Fruit fly (Drosophila melanogaster): ENCODE measurements around the gene CG7366.

DNA sequence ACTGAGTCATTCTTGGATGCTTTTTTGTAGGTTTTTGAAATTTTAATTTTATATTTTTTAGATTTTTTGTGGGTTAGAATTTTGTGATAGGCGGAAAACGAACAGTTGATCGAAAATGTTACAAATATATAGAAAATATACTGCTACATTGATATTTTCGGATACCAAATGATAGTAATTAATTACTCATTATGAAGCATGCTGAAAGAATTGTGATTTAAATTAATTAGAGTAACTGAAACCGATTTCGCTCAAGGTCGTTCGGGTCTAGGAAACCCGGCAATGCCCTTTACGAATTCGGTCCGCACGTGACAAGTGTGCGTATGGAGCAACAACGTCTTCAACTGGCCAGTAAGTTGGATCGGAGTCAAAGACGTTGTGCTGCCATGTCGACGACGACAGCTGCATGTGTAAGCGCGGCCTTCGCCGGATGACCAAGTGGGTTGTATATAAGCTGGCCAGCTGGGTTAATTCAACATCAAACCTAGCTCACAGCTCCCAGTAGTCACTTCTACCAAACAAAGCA is at the start of gene CG7366, which contains the start of gene CG13679:
- TF ChIP-seq gl (tag; optimal IDR thresholded peaks at IDR 0.05) (no peak), Ets98B (GFP tag; IDR thresholded peaks at IDR 0.05) (no peak), Pif1A (GFP tag; optimal IDR thresholded peaks at IDR 0.05) (no peak), EcR (GFP tag; optimal IDR thresholded peaks at IDR 0.05) (no peak), CG13204 (GFP tag; optimal IDR thresholded peaks at IDR 0.05) (no peak)

Measured in whole organism, pupa.